Worm (Caenorhabditis elegans) whole organism, mixed stage, embryonic: ENCODE results near the gene srw-16.

Source experiments
- bed-3 ChIP-seq: fragments of 200-800 bp; sonication (Bioruptor generic); optimal IDR thresholded peaks from 3 replicates; lab custom pipeline; 2018; ENCODE audit warnings: mild to moderate bottlenecking, missing genetic modification characterization, moderate library complexity, missing compliant biosample characterization
- ceh-43 ChIP-seq: fragments of 200-800 bp; sonication (Bioruptor generic); optimal IDR thresholded peaks from 2 replicates; lab custom pipeline; 2018; ENCODE audit warnings: mild to moderate bottlenecking, missing genetic modification characterization, moderate library complexity, missing compliant biosample characterization
- elt-1 ChIP-seq: sonication (generic microtip); optimal IDR thresholded peaks from 2 replicates; lab custom pipeline; 2017; ENCODE audit warnings: missing genetic modification characterization, mild to moderate bottlenecking, missing compliant biosample characterization, antibody characterized with exemption, moderate library complexity, borderline replicate concordance; ENCODE audit not compliant: insufficient read depth
- elt-3 ChIP-seq: fragments of 150-350 bp; optimal IDR thresholded peaks from 2 replicates; lab custom pipeline; 2014; ENCODE audit warnings: missing biosample characterization, missing genetic modification characterization
- flh-1 ChIP-seq: fragments of 200-800 bp; sonication (Bioruptor generic); optimal IDR thresholded peaks from 2 replicates; lab custom pipeline; 2018; ENCODE audit warnings: mild to moderate bottlenecking, missing genetic modification characterization, moderate library complexity, missing compliant biosample characterization
- nhr-237 ChIP-seq: fragments of 150-350 bp; optimal IDR thresholded peaks from 2 replicates; lab custom pipeline; 2014; ENCODE audit warnings: missing biosample characterization, missing genetic modification characterization
- pha-4 ChIP-seq: fragments of 150-350 bp; optimal IDR thresholded peaks from 2 replicates; lab custom pipeline; 2018; ENCODE audit warnings: missing biosample characterization, missing genetic modification reagents, missing genetic modification characterization
- unc-120 ChIP-seq: sonication (generic microtip); optimal IDR thresholded peaks from 2 replicates; lab custom pipeline; 2017; ENCODE audit warnings: missing genetic modification characterization, missing compliant biosample characterization; ENCODE audit not compliant: poor library complexity, severe bottlenecking

ce11 chrV:15287856-15288255, 13.2 kb upstream of the srw-16 start, which contains the start of gene cyp-34A1:
- no peak for TF ChIP-seq nhr-237 (tag; lab: Kevin White, UChicago)
- TF ChIP-seq ceh-43 = no peak
- no peak for TF ChIP-seq elt-3 (tag; lab: Kevin White, UChicago)
- no peak for TF ChIP-seq pha-4 (tag; lab: Kevin White, UChicago)
- TF ChIP-seq flh-1 = no peak
- no peak for TF ChIP-seq elt-1 (tag; lab: Kevin White, UChicago)
- no peak for TF ChIP-seq bed-3 (GFP tag; lab: Kevin White, UChicago)
- TF ChIP-seq unc-120 = no peak
